Fruit fly (Drosophila melanogaster): ENCODE measurements around the gene CG6179.
A peak's percentile ranks its signal among the peaks of the same experiment; 100 is the strongest.

The CG6179 gene

DNA sequence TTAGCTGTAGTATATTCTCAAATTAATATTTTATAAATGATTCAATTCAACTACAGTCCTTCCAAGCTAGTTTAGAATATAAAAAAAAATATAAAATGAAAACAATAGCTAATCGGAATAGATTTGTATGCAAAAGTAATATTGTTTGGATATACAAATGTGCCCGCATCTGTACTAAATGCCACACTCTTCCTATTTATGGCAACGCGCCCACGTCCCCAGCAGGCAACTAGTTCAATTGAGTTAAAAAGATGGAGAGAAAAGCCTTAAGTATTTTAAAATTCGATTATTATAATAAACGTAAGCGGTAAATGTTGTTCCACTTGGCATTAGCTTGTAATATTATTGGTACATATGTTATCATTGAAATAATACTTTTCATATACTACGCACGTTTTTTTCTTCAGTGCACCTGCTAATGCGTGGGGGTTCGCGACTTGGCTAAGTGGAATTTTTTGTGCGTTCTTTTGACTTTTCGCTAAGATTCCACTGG is 25.7 kb downstream of the CG6179 start (continued):
- no peak for TF ChIP-seq CG9609 (GFP tag; optimal IDR thresholded peaks at IDR 0.05)
- no peak for TF ChIP-seq chm (GFP tag; IDR thresholded peaks at IDR 0.05)
- TF ChIP-seq cad (GFP tag; optimal IDR thresholded peaks at IDR 0.05) = no peak
- no peak for TF ChIP-seq tna (GFP tag; IDR thresholded peaks at IDR 0.05; ENCODE audit: partially characterized antibody)
- TF ChIP-seq Oaz (GFP tag; IDR thresholded peaks at IDR 0.05) = 0 out of 2 replicates have a peak, but pooled peaks have one; percentile 20
- TF ChIP-seq zf30C (GFP tag; optimal IDR thresholded peaks at IDR 0.05) = peak; percentile 60
- 0 out of 3 replicates have a peak, but pooled peaks have one; percentile 48 for TF ChIP-seq ase (GFP tag; IDR thresholded peaks at IDR 0.05)
- TF ChIP-seq Lhr (GFP tag; optimal IDR thresholded peaks at IDR 0.05) = peak; percentile 14
- TF ChIP-seq toy (GFP tag; IDR thresholded peaks at IDR 0.05) = no peak
- peak; percentile 27 for TF ChIP-seq emc (GFP tag; optimal IDR thresholded peaks at IDR 0.05)
- TF ChIP-seq CG15011 (GFP tag; optimal IDR thresholded peaks at IDR 0.05) = peak; percentile 44
- TF ChIP-seq Poxn (GFP tag; IDR thresholded peaks at IDR 0.05) = no peak
- TF ChIP-seq yki (optimal IDR thresholded peaks at IDR 0.05) = no peak
- TF ChIP-seq CG4360 (GFP tag; IDR thresholded peaks at IDR 0.05) = no peak
- peak; percentile 18 for TF ChIP-seq twi (tag; optimal IDR thresholded peaks at IDR 0.05)
- TF ChIP-seq CG12391 (tag; optimal IDR thresholded peaks at IDR 0.05) = peak; percentile 82
- peak; percentile 40; the same call in 1 of the 3 replicates for TF ChIP-seq CG11093 (GFP tag; IDR thresholded peaks at IDR 0.05)
- TF ChIP-seq H15 (GFP tag; IDR thresholded peaks at IDR 0.05) = no peak
- no peak for TF ChIP-seq usp (GFP tag; optimal IDR thresholded peaks at IDR 0.05)
- TF ChIP-seq maf-S (GFP tag; optimal IDR thresholded peaks at IDR 0.05) = no peak
- TF ChIP-seq CG4854 (GFP tag; optimal IDR thresholded peaks at IDR 0.05) = peak; percentile 37
- peak; percentile 81 for TF ChIP-seq CG18262 (tag; optimal IDR thresholded peaks at IDR 0.05)
- no peak for TF ChIP-seq dan (GFP tag; IDR thresholded peaks at IDR 0.05)
- TF ChIP-seq CG1647 (GFP tag; optimal IDR thresholded peaks at IDR 0.05) = peak; percentile 25
- TF ChIP-seq lov (optimal IDR thresholded peaks at IDR 0.05) = no peak
- no peak for TF ChIP-seq lov (GFP tag; IDR thresholded peaks at IDR 0.05)
- no peak for TF ChIP-seq run (tag; optimal IDR thresholded peaks at IDR 0.05)
- no peak for TF ChIP-seq CG3838 (GFP tag; optimal IDR thresholded peaks at IDR 0.05)
- peak; percentile 45 for TF ChIP-seq CG6654 (GFP tag; optimal IDR thresholded peaks at IDR 0.05)
- peak; percentile 49 for TF ChIP-seq gsb-n (tag; optimal IDR thresholded peaks at IDR 0.05)
- peak; percentile 64 for TF ChIP-seq Vsx1 (GFP tag; optimal IDR thresholded peaks at IDR 0.05)
- TF ChIP-seq pros (GFP tag; optimal IDR thresholded peaks at IDR 0.05) = no peak
- peak; percentile 53 for TF ChIP-seq lab (GFP tag; optimal IDR thresholded peaks at IDR 0.05)
- peak; percentile 81 for TF ChIP-seq NFAT (GFP tag; IDR thresholded peaks at IDR 0.05)
- peak; percentile 56 for TF ChIP-seq Chrac-16 (GFP tag; optimal IDR thresholded peaks at IDR 0.05)
- no peak for TF ChIP-seq Neu2 (GFP tag; optimal IDR thresholded peaks at IDR 0.05; ENCODE audit: borderline replicate concordance)
- TF ChIP-seq CG12071 (GFP tag; optimal IDR thresholded peaks at IDR 0.05) = peak; percentile 14
- TF ChIP-seq fru (optimal IDR thresholded peaks at IDR 0.05) = no peak
- peak; percentile 40 for TF ChIP-seq Jarid2 (GFP tag; optimal IDR thresholded peaks at IDR 0.05)
- TF ChIP-seq CHES-1-like (GFP tag; optimal IDR thresholded peaks at IDR 0.05) = no peak
- no peak for TF ChIP-seq hb (GFP tag; IDR thresholded peaks at IDR 0.05; ENCODE audit: partially characterized antibody)
- no peak for TF ChIP-seq btn (GFP tag; optimal IDR thresholded peaks at IDR 0.05)
- TF ChIP-seq Dad (GFP tag; optimal IDR thresholded peaks at IDR 0.05) = peak; percentile 11
- peak in 1 of 2 experiments; percentile 16 for TF ChIP-seq crp (GFP tag; optimal IDR thresholded peaks at IDR 0.05)
- no peak for TF ChIP-seq da (GFP tag; optimal IDR thresholded peaks at IDR 0.05)
- TF ChIP-seq CG6765 (GFP tag; optimal IDR thresholded peaks at IDR 0.05) = peak; percentile 26
- TF ChIP-seq gt (GFP tag; IDR thresholded peaks at IDR 0.05) = no peak
- TF ChIP-seq sima (GFP tag; optimal IDR thresholded peaks at IDR 0.05) = no peak
- TF ChIP-seq CG1792 (GFP tag; optimal IDR thresholded peaks at IDR 0.05) = no peak
- TF ChIP-seq Dfd (GFP tag; optimal IDR thresholded peaks at IDR 0.05) = no peak
- no peak for TF ChIP-seq CG4617 (GFP tag; optimal IDR thresholded peaks at IDR 0.05; ENCODE audit: borderline replicate concordance)
- TF ChIP-seq CG33557 (GFP tag; optimal IDR thresholded peaks at IDR 0.05) = no peak
